Worm (Caenorhabditis elegans): Measurements from ENCODE around the gene dsh-1.

The dsh-1 gene

DNA sequence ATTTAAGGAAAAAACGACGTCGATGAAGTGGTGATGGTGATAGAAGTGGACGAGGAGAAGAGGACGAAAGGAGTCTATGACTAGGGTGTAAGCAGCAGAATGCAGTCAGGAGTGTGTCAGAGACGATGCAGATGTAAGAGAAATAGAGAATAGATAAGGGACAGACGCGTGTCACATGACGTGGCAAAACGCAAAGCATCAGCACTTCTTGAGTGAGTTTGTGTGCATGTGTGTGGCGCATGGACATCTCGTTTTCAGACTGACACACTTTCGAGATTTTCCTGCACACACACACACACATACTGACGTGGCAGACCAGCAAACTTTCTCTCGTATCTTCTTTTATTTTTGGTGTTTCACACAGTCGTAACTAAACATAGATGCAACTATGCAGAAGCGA is 42.7 kb downstream of the dsh-1 start:
- peak; percentile 52 for TF ChIP-seq unc-62 (GFP tag; optimal IDR thresholded peaks at IDR 0.05)
- TF ChIP-seq M03D4.4 (tag; optimal IDR thresholded peaks at IDR 0.05): no peak
- TF ChIP-seq ztf-11 (tag; optimal IDR thresholded peaks at IDR 0.05): no peak
- no peak for TF ChIP-seq unc-39 (tag; optimal IDR thresholded peaks at IDR 0.05)
- TF ChIP-seq lin-13 (tag; optimal IDR thresholded peaks at IDR 0.05): no peak
- no peak for TF ChIP-seq elt-3 (tag; optimal IDR thresholded peaks at IDR 0.05)
- no peak for TF ChIP-seq mep-1 (tag; optimal IDR thresholded peaks at IDR 0.05)
- peak; percentile 90 for TF ChIP-seq hlh-1 (tag; optimal IDR thresholded peaks at IDR 0.05)
- TF ChIP-seq lsy-2 (tag; optimal IDR thresholded peaks at IDR 0.05): no peak
- no peak for TF ChIP-seq drap-1 (GFP tag; optimal IDR thresholded peaks at IDR 0.05)

DNA sequence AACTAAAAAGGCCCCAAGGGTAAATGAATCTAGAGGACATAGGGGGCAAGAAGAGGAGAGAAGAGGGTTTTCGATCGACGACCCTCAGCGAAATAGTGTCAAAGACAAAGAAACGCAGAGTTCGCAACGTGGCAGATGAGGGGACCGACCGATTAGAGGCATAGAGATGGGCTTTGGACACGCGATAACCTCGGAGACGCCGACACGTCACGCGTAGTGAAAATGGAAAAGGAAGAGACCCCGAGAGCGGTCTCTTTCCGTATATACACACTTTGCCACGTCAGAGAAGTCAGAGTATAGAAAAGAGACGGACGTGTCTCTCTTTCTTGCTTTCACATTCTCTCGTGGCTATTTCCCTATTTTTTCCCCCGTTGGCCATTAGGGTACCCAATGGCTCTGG is 43.7 kb downstream of the dsh-1 start:
- peak; percentile 57 for TF ChIP-seq mls-2 (tag; optimal IDR thresholded peaks at IDR 0.05)
- peak; percentile 71 for TF ChIP-seq drap-1 (GFP tag; optimal IDR thresholded peaks at IDR 0.05)
- peak; percentile 35 for TF ChIP-seq ham-2 (GFP tag; optimal IDR thresholded peaks at IDR 0.05)
- peak; percentile 17 for TF ChIP-seq lsy-2 (tag; optimal IDR thresholded peaks at IDR 0.05)
- peak; percentile 75 for TF ChIP-seq unc-62 (GFP tag; optimal IDR thresholded peaks at IDR 0.05)
- TF ChIP-seq cnd-1 (tag; optimal IDR thresholded peaks at IDR 0.05): peak; percentile 64
- TF ChIP-seq ceh-39 (tag; optimal IDR thresholded peaks at IDR 0.05): no peak
- no peak for TF ChIP-seq zip-8 (tag; optimal IDR thresholded peaks at IDR 0.05)
- no peak for TF ChIP-seq sem-2 (GFP tag; optimal IDR thresholded peaks at IDR 0.05)
- TF ChIP-seq elt-1 (tag; optimal IDR thresholded peaks at IDR 0.05; ENCODE audit: borderline replicate concordance, insufficient read depth): peak; percentile 76
- TF ChIP-seq nhr-2 (tag; optimal IDR thresholded peaks at IDR 0.05): peak; percentile 75
- no peak for TF ChIP-seq nhr-237 (tag; optimal IDR thresholded peaks at IDR 0.05)
- no peak for TF ChIP-seq tbx-8 (GFP tag; optimal IDR thresholded peaks at IDR 0.05)
- peak; percentile 55 for TF ChIP-seq mep-1 (tag; optimal IDR thresholded peaks at IDR 0.05)
- peak; percentile 58 for TF ChIP-seq elt-3 (tag; optimal IDR thresholded peaks at IDR 0.05)
- TF ChIP-seq mab-5 (tag; optimal IDR thresholded peaks at IDR 0.05): no peak
- no peak for TF ChIP-seq M03D4.4 (tag; optimal IDR thresholded peaks at IDR 0.05)
- no peak for TF ChIP-seq nhr-12 (tag; optimal IDR thresholded peaks at IDR 0.05)
- TF ChIP-seq ceh-43 (GFP tag; optimal IDR thresholded peaks at IDR 0.05): no peak
- no peak for TF ChIP-seq ceh-83 (GFP tag; optimal IDR thresholded peaks at IDR 0.05)
- TF ChIP-seq blmp-1 (tag; optimal IDR thresholded peaks at IDR 0.05): no peak
- TF ChIP-seq pha-4 (tag; optimal IDR thresholded peaks at IDR 0.05): no peak
- TF ChIP-seq lin-32 (GFP tag; optimal IDR thresholded peaks at IDR 0.05): no peak
- no peak for TF ChIP-seq lin-13 (tag; optimal IDR thresholded peaks at IDR 0.05)
- TF ChIP-seq flh-1 (GFP tag; optimal IDR thresholded peaks at IDR 0.05): no peak
- TF ChIP-seq bed-3 (GFP tag; optimal IDR thresholded peaks at IDR 0.05): no peak
- TF ChIP-seq snpc-4 (tag; optimal IDR thresholded peaks at IDR 0.05): no peak
- TF ChIP-seq sptf-1 (tag; optimal IDR thresholded peaks at IDR 0.05): peak; percentile 48
- TF ChIP-seq unc-120 (tag; optimal IDR thresholded peaks at IDR 0.05; ENCODE audit: poor library complexity, severe bottlenecking): peak; percentile 80
- peak; percentile 71 for TF ChIP-seq ces-1 (GFP tag; optimal IDR thresholded peaks at IDR 0.05)
- no peak for TF ChIP-seq unc-39 (tag; optimal IDR thresholded peaks at IDR 0.05)
- peak; percentile 34 for TF ChIP-seq ztf-11 (tag; optimal IDR thresholded peaks at IDR 0.05)
- no peak for TF ChIP-seq nhr-28 (tag; optimal IDR thresholded peaks at IDR 0.05)
- TF ChIP-seq hlh-1 (tag; optimal IDR thresholded peaks at IDR 0.05): peak; percentile 40
- no peak for TF ChIP-seq nhr-76 (tag; optimal IDR thresholded peaks at IDR 0.05)

DNA sequence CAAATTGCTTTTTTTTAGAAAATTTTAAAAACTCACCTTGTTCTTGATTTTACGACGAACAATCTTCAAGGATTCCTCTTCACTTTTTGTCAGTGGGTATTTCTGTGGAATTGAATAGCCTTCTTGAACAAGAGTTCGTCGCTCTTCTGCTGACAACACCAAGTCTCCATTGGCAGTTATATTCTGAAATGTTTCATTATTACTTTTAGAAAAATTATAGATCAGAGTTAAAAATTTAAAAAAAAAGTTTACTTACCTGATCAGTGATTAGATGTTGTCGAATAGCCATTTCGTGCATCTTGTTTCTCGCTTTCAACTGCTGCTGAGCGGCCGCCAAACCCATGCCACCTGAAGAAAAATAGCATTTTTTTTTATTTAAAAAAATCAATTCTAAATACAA is 44.9 kb downstream of the dsh-1 start:
- TF ChIP-seq snpc-4 (tag; optimal IDR thresholded peaks at IDR 0.05) (no peak), nhr-12 (tag; optimal IDR thresholded peaks at IDR 0.05) (no peak), tbx-8 (GFP tag; optimal IDR thresholded peaks at IDR 0.05) (no peak), unc-120 (tag; optimal IDR thresholded peaks at IDR 0.05; ENCODE audit: poor library complexity, severe bottlenecking) (no peak), unc-62 (GFP tag; optimal IDR thresholded peaks at IDR 0.05) (no peak), mls-2 (tag; optimal IDR thresholded peaks at IDR 0.05) (no peak)

DNA sequence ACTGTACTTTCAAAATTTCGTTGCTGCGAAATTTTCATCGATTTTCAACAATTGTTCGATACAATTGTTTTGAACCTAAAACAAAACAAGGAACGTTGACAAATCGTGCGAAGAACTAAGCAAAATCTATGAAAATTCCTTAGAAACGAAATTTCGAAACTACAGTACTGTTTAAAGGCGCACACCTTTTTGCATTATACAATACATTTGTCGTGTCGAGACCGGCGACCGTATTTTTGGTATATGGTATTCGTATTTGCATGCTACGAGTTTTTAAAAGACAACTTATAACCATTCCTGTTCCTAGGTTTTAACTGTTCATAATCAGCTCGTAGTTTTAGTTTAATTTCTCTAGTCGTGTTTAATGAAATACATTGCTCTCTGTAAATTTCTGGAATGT is 46.6 kb downstream of the dsh-1 start:
- TF ChIP-seq ceh-39 (tag; optimal IDR thresholded peaks at IDR 0.05): no peak
- TF ChIP-seq ceh-43 (GFP tag; optimal IDR thresholded peaks at IDR 0.05): no peak
- no peak for TF ChIP-seq ces-1 (GFP tag; optimal IDR thresholded peaks at IDR 0.05)
- no peak for TF ChIP-seq elt-3 (tag; optimal IDR thresholded peaks at IDR 0.05)
- no peak for TF ChIP-seq nhr-28 (tag; optimal IDR thresholded peaks at IDR 0.05)
- no peak for TF ChIP-seq M03D4.4 (tag; optimal IDR thresholded peaks at IDR 0.05)
- TF ChIP-seq elt-1 (tag; optimal IDR thresholded peaks at IDR 0.05; ENCODE audit: borderline replicate concordance, insufficient read depth): no peak
- no peak for TF ChIP-seq cnd-1 (tag; optimal IDR thresholded peaks at IDR 0.05)
- TF ChIP-seq tbx-8 (GFP tag; optimal IDR thresholded peaks at IDR 0.05): no peak
- no peak for TF ChIP-seq drap-1 (GFP tag; optimal IDR thresholded peaks at IDR 0.05)
- no peak for TF ChIP-seq unc-62 (GFP tag; optimal IDR thresholded peaks at IDR 0.05)
- TF ChIP-seq mep-1 (tag; optimal IDR thresholded peaks at IDR 0.05): no peak
- TF ChIP-seq lin-32 (GFP tag; optimal IDR thresholded peaks at IDR 0.05): no peak
- TF ChIP-seq pha-4 (tag; optimal IDR thresholded peaks at IDR 0.05): no peak
- no peak for TF ChIP-seq unc-120 (tag; optimal IDR thresholded peaks at IDR 0.05; ENCODE audit: poor library complexity, severe bottlenecking)
- no peak for TF ChIP-seq hlh-1 (tag; optimal IDR thresholded peaks at IDR 0.05)
- no peak for TF ChIP-seq unc-39 (tag; optimal IDR thresholded peaks at IDR 0.05)
- no peak for TF ChIP-seq ztf-11 (tag; optimal IDR thresholded peaks at IDR 0.05)
